Worm (Caenorhabditis elegans): Measurements from ENCODE around the gene hir-1.
A peak's percentile ranks its signal among the peaks of the same experiment; 100 is the strongest.

hir-1 gene

DNA sequence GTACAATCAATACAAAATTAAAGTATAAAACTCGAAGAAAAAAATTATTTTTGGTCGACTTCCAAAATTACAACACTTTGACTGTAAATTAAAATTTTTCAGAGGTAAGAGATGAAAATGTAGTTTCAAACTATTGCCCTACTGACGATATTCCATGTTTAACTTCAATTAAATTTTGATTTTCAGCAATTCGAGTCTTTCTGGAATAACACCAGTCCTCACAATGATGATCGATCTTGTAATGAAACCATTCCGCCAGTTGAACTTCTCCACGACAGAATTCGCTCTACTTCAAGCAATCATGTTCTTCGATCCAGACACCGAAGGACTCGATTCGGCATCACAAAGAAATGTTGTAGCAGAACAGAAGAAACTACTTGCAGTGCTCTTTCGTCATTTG is 12.8 kb upstream of the hir-1 start:
- no peak for TF ChIP-seq nhr-67 (tag; optimal IDR thresholded peaks at IDR 0.05)
- no peak for TF ChIP-seq nhr-23 (tag; optimal IDR thresholded peaks at IDR 0.05)
- no peak for TF ChIP-seq fos-1 (tag; optimal IDR thresholded peaks at IDR 0.05)
- no peak for TF ChIP-seq ZK546.5 (tag; optimal IDR thresholded peaks at IDR 0.05)
- TF ChIP-seq daf-12 (tag; optimal IDR thresholded peaks at IDR 0.05) = no peak
- no peak for TF ChIP-seq pqm-1 (tag; optimal IDR thresholded peaks at IDR 0.05)
- TF ChIP-seq egl-5 (tag; optimal IDR thresholded peaks at IDR 0.05) = no peak
- TF ChIP-seq nhr-43 (tag; optimal IDR thresholded peaks at IDR 0.05; ENCODE audit: poor library complexity, severe bottlenecking) = no peak
- no peak for TF ChIP-seq jun-1 (tag; optimal IDR thresholded peaks at IDR 0.05)
- no peak for TF ChIP-seq aly-2 (tag; optimal IDR thresholded peaks at IDR 0.05)

DNA sequence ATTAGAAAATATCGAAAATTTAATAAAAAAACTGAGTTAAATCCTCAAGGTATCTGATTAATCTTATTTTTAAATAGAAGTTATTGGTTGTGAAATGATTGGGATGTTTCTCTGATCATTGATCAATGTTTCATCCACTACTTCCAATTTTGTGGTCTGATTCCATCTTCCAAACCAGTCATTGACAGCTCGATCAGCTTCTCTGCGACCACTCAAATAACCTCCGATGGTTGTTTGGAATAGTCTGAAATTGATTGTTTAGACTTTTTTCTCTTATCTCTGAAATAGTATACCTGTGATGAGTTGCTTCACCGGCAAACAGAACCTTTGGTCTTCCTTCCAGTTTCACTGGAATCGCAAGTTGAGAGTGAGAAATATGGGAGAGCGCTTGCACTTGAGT is 12.0 kb upstream of the hir-1 start:
- TF ChIP-seq mml-1 (tag; optimal IDR thresholded peaks at IDR 0.05) = no peak
- no peak for TF ChIP-seq unc-39 (tag; optimal IDR thresholded peaks at IDR 0.05)
- no peak for TF ChIP-seq R02D3.7 (tag; optimal IDR thresholded peaks at IDR 0.05)
- no peak for TF ChIP-seq ztf-4 (tag; optimal IDR thresholded peaks at IDR 0.05)
- TF ChIP-seq aly-2 (tag; optimal IDR thresholded peaks at IDR 0.05) = no peak
- no peak for TF ChIP-seq nfya-1 (tag; optimal IDR thresholded peaks at IDR 0.05; ENCODE audit: insufficient read depth)
- no peak for TF ChIP-seq unc-62 (GFP tag; optimal IDR thresholded peaks at IDR 0.05)
- peak; percentile 3 for TF ChIP-seq pqm-1 (tag; optimal IDR thresholded peaks at IDR 0.05)
- TF ChIP-seq ceh-9 (tag; optimal IDR thresholded peaks at IDR 0.05) = no peak
- no peak for TF ChIP-seq ceh-16 (tag; optimal IDR thresholded peaks at IDR 0.05)
- TF ChIP-seq ama-1 (optimal IDR thresholded peaks at IDR 0.05) = peak; percentile 47
- TF ChIP-seq elt-2 (tag; optimal IDR thresholded peaks at IDR 0.05) = peak; percentile 15
- TF ChIP-seq nhr-11 (tag; optimal IDR thresholded peaks at IDR 0.05) = no peak

DNA sequence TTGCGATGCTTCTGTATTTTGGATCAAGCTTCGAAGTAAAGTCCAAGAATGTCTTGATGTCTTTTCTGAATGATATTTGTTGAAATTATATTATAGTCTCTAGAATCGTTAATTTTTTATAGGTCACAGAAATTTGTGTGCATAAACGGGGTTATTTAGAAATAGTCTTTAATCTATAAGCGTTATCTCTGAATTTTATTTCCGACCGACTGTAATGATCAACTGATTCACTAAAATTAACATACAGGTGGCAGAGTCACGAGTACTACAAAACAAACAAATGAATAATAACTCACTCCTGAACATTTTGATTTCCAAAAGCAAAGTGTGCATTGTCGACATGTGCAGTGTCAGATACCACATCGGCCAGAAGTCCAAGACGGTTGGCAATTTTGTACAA is 10.2 kb upstream of the hir-1 start:
- TF ChIP-seq pqm-1 (tag; optimal IDR thresholded peaks at IDR 0.05) = peak; percentile 81
- peak; percentile 64 for TF ChIP-seq elt-2 (tag; optimal IDR thresholded peaks at IDR 0.05)
- TF ChIP-seq pha-4 (tag; optimal IDR thresholded peaks at IDR 0.05) = peak; percentile 9
- peak; percentile 0 for TF ChIP-seq jun-1 (tag; optimal IDR thresholded peaks at IDR 0.05)
- TF ChIP-seq nhr-76 (tag; optimal IDR thresholded peaks at IDR 0.05) = no peak

DNA sequence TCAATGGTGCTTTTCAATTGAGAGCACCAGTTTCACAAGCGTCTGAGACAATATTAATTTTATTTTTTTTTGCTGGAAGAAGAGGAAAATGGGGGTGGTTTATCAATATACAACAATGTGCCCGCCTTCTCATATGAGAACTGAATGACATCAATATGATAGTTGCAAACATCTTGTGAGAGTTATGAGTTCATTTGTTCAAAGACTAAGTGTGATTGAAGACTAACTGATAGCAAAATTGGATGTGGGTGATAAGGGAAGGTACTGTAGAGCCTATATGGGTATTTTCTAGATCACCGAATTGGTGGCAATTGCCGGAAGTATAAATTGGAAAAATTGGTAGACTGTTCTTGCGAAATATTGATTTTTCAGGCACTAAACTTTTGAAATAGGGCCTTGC is 9.4 kb upstream of the hir-1 start:
- TF ChIP-seq hmg-11 (tag; optimal IDR thresholded peaks at IDR 0.05) (no peak), nhr-77 (tag; optimal IDR thresholded peaks at IDR 0.05) (no peak), ceh-16 (tag; optimal IDR thresholded peaks at IDR 0.05) (no peak), fkh-2 (tag; optimal IDR thresholded peaks at IDR 0.05) (no peak), elt-3 (tag; optimal IDR thresholded peaks at IDR 0.05) (no peak), elt-2 (tag; optimal IDR thresholded peaks at IDR 0.05) (peak; percentile 93), pqm-1 (tag; optimal IDR thresholded peaks at IDR 0.05) (peak; percentile 95), fkh-10 (GFP tag; optimal IDR thresholded peaks at IDR 0.05) (no peak), fos-1 (tag; optimal IDR thresholded peaks at IDR 0.05) (no peak), nhr-28 (tag; optimal IDR thresholded peaks at IDR 0.05) (no peak), nhr-23 (tag; optimal IDR thresholded peaks at IDR 0.05) (no peak), ceh-28 (tag; optimal IDR thresholded peaks at IDR 0.05) (peak; percentile 4), ztf-11 (tag; optimal IDR thresholded peaks at IDR 0.05) (no peak), nhr-25 (tag; optimal IDR thresholded peaks at IDR 0.05) (no peak), ztf-4 (tag; optimal IDR thresholded peaks at IDR 0.05) (no peak), lin-15B (tag; optimal IDR thresholded peaks at IDR 0.05) (no peak), nhr-11 (tag; optimal IDR thresholded peaks at IDR 0.05) (no peak), ama-1 (optimal IDR thresholded peaks at IDR 0.05) (no peak), jun-1 (tag; optimal IDR thresholded peaks at IDR 0.05) (peak; percentile 58), lsy-12 (tag; optimal IDR thresholded peaks at IDR 0.05) (no peak), ceh-9 (tag; optimal IDR thresholded peaks at IDR 0.05) (no peak), nhr-67 (tag; optimal IDR thresholded peaks at IDR 0.05) (no peak), zag-1 (tag; optimal IDR thresholded peaks at IDR 0.05) (no peak), aly-2 (tag; optimal IDR thresholded peaks at IDR 0.05) (no peak)

All from whole organism, L3 larva.